Worm (Caenorhabditis elegans): ENCODE data around the gene C47E8.3.
A peak's percentile ranks its signal among the peaks of the same experiment; 100 is the strongest.

The C47E8.3 gene

DNA sequence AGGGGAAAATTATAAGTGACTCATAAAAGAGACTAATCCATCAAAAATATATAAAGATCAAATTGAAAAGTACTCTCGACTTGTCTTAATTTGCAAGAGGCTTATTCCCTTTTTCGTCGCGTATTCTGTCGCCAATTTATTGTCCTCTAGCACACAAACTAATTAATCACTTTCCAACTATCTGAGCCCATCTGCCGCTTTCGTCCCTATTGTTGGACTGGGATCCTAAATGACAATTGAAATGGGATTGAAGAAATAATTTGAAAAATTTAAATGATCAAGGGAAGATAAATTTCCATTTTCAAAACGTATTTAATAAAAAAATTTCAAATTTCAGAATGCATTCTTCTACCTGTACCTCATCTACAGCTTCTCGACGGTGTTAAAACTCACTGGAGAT, 29.5 kb upstream of the C47E8.3 start:
- TF ChIP-seq nhr-2 (tag; optimal IDR thresholded peaks at IDR 0.05) (no peak), unc-39 (tag; optimal IDR thresholded peaks at IDR 0.05) (no peak), pha-4 (tag; optimal IDR thresholded peaks at IDR 0.05) (no peak), blmp-1 (tag; optimal IDR thresholded peaks at IDR 0.05) (no peak), ceh-39 (tag; optimal IDR thresholded peaks at IDR 0.05) (no peak), ces-1 (GFP tag; optimal IDR thresholded peaks at IDR 0.05) (peak; percentile 84), unc-62 (GFP tag; optimal IDR thresholded peaks at IDR 0.05) (peak; percentile 36), cnd-1 (tag; optimal IDR thresholded peaks at IDR 0.05) (peak; percentile 45)

DNA sequence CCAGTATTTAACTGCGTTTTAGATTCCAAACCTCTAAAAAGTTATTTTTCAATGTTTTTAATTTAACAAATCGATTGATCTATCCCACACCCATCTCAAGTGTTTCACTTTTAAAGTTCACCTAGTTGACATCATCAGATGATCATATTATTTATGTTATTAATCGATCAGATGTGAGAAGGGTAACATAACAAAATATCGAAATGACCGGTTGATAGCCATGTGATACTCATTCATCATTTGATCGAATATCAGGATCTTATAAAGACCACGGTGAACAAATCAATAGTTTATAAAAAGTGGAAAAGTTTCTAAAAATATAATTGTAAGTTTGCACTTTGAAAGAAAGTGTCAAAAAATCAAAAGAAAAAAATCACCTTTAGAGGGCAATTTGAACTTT, 24.4 kb upstream of the C47E8.3 start:
- TF ChIP-seq M03D4.4 (tag; optimal IDR thresholded peaks at IDR 0.05) (no peak), ztf-11 (tag; optimal IDR thresholded peaks at IDR 0.05) (no peak), mep-1 (tag; optimal IDR thresholded peaks at IDR 0.05) (no peak)

DNA sequence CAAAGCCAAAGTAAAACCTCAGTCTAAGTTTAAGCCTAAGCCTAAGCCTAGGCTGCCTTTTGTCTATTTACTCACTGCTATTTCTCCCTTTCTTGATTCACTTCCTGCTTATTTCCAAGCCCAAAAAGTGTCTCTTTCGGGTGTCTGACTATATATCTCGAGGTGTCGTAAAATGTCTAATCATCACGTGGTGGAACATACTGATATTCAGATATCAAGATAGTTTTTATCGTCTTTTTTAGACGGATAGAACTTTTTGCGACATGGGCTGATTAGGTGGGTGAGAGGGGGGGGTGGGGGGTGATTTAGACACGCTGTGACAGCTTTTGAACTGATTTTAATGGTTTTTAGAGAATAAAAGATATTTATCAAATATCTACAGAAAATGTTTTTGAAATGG, 23.1 kb upstream of the C47E8.3 start:
- TF ChIP-seq M03D4.4 (tag; optimal IDR thresholded peaks at IDR 0.05) = no peak
- TF ChIP-seq flh-1 (GFP tag; optimal IDR thresholded peaks at IDR 0.05) = no peak
- no peak for TF ChIP-seq ceh-39 (tag; optimal IDR thresholded peaks at IDR 0.05)
- no peak for TF ChIP-seq ceh-43 (GFP tag; optimal IDR thresholded peaks at IDR 0.05)
- no peak for TF ChIP-seq sem-2 (GFP tag; optimal IDR thresholded peaks at IDR 0.05)
- TF ChIP-seq nhr-2 (tag; optimal IDR thresholded peaks at IDR 0.05) = no peak
- no peak for TF ChIP-seq cnd-1 (tag; optimal IDR thresholded peaks at IDR 0.05)
- no peak for TF ChIP-seq mep-1 (tag; optimal IDR thresholded peaks at IDR 0.05)
- no peak for TF ChIP-seq mls-2 (tag; optimal IDR thresholded peaks at IDR 0.05)
- TF ChIP-seq sptf-1 (tag; optimal IDR thresholded peaks at IDR 0.05) = no peak
- TF ChIP-seq snpc-4 (tag; optimal IDR thresholded peaks at IDR 0.05) = no peak
- TF ChIP-seq drap-1 (GFP tag; optimal IDR thresholded peaks at IDR 0.05) = no peak
- TF ChIP-seq elt-3 (tag; optimal IDR thresholded peaks at IDR 0.05) = no peak
- no peak for TF ChIP-seq pha-4 (tag; optimal IDR thresholded peaks at IDR 0.05)
- no peak for TF ChIP-seq unc-39 (tag; optimal IDR thresholded peaks at IDR 0.05)
- TF ChIP-seq blmp-1 (tag; optimal IDR thresholded peaks at IDR 0.05) = no peak
- no peak for TF ChIP-seq ztf-11 (tag; optimal IDR thresholded peaks at IDR 0.05)
- no peak for TF ChIP-seq elt-1 (tag; optimal IDR thresholded peaks at IDR 0.05; ENCODE audit: borderline replicate concordance, insufficient read depth)
- TF ChIP-seq nhr-12 (tag; optimal IDR thresholded peaks at IDR 0.05) = no peak

DNA sequence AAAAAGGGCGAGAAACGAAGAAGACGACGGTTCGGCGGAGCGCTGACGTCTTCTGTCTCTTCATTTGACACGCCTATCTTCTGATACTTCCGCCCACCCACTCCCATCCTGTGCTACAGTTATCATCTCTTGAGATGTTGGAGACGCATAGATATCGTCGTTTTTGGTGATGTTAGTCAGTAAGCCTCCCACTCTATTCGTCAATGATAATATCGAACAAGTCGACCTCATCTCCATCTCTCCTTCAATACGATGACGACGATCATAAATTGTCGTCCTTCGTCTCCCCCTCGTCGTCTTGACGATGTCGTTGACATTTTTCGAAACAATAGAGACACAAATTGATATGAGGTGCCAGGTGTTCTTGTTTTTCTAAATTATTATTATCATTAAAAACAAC, 22.0 kb upstream of the C47E8.3 start, which contains the start of gene slc-25A29:
Gene slc-25A29 (minus strand): TSS at position 45 of the 400 bp plus-strand sequence.
- no peak for TF ChIP-seq cnd-1 (tag; optimal IDR thresholded peaks at IDR 0.05)
- no peak for TF ChIP-seq mep-1 (tag; optimal IDR thresholded peaks at IDR 0.05)
- no peak for TF ChIP-seq M03D4.4 (tag; optimal IDR thresholded peaks at IDR 0.05)
- no peak for TF ChIP-seq flh-1 (GFP tag; optimal IDR thresholded peaks at IDR 0.05)
- TF ChIP-seq sptf-1 (tag; optimal IDR thresholded peaks at IDR 0.05) = no peak
- no peak for TF ChIP-seq unc-120 (tag; optimal IDR thresholded peaks at IDR 0.05; ENCODE audit: poor library complexity, severe bottlenecking)
- TF ChIP-seq ceh-43 (GFP tag; optimal IDR thresholded peaks at IDR 0.05) = no peak
- no peak for TF ChIP-seq nhr-28 (tag; optimal IDR thresholded peaks at IDR 0.05)
- no peak for TF ChIP-seq blmp-1 (tag; optimal IDR thresholded peaks at IDR 0.05)
- no peak for TF ChIP-seq nhr-12 (tag; optimal IDR thresholded peaks at IDR 0.05)

DNA sequence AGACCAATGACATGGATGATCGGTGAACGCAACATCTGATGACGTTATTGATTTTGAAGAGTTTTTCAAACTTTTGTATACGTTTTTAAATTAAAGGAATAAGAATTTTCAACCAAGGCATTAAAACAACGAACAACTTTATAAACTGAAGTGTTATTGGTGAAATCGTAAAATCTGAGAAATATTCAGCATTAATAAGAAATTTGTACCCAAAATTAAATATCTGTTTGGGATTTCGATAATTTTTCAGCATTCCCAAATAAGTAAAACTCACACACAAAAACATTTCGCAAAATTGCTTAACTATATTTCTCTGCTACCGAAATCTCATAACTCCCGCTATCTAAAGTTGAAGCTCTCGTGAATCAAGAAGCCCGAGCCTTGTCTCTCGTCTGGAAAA, 20.5 kb upstream of the C47E8.3 start:
- TF ChIP-seq lsy-2 (tag; optimal IDR thresholded peaks at IDR 0.05) (no peak), unc-62 (GFP tag; optimal IDR thresholded peaks at IDR 0.05) (no peak), mep-1 (tag; optimal IDR thresholded peaks at IDR 0.05) (no peak), elt-3 (tag; optimal IDR thresholded peaks at IDR 0.05) (no peak), ceh-39 (tag; optimal IDR thresholded peaks at IDR 0.05) (no peak), ceh-43 (GFP tag; optimal IDR thresholded peaks at IDR 0.05) (no peak), ces-1 (GFP tag; optimal IDR thresholded peaks at IDR 0.05) (no peak), blmp-1 (tag; optimal IDR thresholded peaks at IDR 0.05) (no peak), drap-1 (GFP tag; optimal IDR thresholded peaks at IDR 0.05) (no peak), ceh-83 (GFP tag; optimal IDR thresholded peaks at IDR 0.05) (no peak), lin-32 (GFP tag; optimal IDR thresholded peaks at IDR 0.05) (no peak), mab-5 (tag; optimal IDR thresholded peaks at IDR 0.05) (no peak), nhr-2 (tag; optimal IDR thresholded peaks at IDR 0.05) (no peak), tbx-8 (GFP tag; optimal IDR thresholded peaks at IDR 0.05) (no peak), unc-39 (tag; optimal IDR thresholded peaks at IDR 0.05) (no peak)

Data from whole organism, mixed stage, embryonic.